Fruit fly (Drosophila melanogaster): ENCODE results near the gene CG14073.

CG14073 gene

dm6 chr3L:18813963-18814647 is 6.4 kb downstream of the CG14073 start:
- TF ChIP-seq CG32264 (GFP tag; optimal IDR thresholded peaks at IDR 0.05): peak; percentile 44
- peak; percentile 48 for TF ChIP-seq Rel (GFP tag; optimal IDR thresholded peaks at IDR 0.05)
- peak; percentile 72 for TF ChIP-seq Rel (tag; optimal IDR thresholded peaks at IDR 0.05)
- TF ChIP-seq Dif (GFP tag; optimal IDR thresholded peaks at IDR 0.05; ENCODE audit: partially characterized antibody): no peak
- TF ChIP-seq Mio (GFP tag; optimal IDR thresholded peaks at IDR 0.05): peak; percentile 47
- peak; percentile 88 for TF ChIP-seq Jra (GFP tag; optimal IDR thresholded peaks at IDR 0.05)
- TF ChIP-seq jim (GFP tag; optimal IDR thresholded peaks at IDR 0.05): peak; percentile 98
- peak; percentile 91 for TF ChIP-seq h (GFP tag; optimal IDR thresholded peaks at IDR 0.05)
- no peak for TF ChIP-seq Myc (optimal IDR thresholded peaks at IDR 0.05)
- no peak for TF ChIP-seq GATAd (GFP tag; optimal IDR thresholded peaks at IDR 0.05)
- TF ChIP-seq woc (GFP tag; optimal IDR thresholded peaks at IDR 0.05): no peak
- peak; percentile 90 for TF ChIP-seq Hr83 (GFP tag; optimal IDR thresholded peaks at IDR 0.05; ENCODE audit: poor library complexity, severe bottlenecking)
- peak; percentile 86 for TF ChIP-seq Hnf4 (GFP tag; optimal IDR thresholded peaks at IDR 0.05)
- TF ChIP-seq dsf (GFP tag; optimal IDR thresholded peaks at IDR 0.05; ENCODE audit: borderline replicate concordance): peak; percentile 40
- peak; percentile 94 for TF ChIP-seq tai (GFP tag; optimal IDR thresholded peaks at IDR 0.05)
- TF ChIP-seq fru (GFP tag; optimal IDR thresholded peaks at IDR 0.05): peak; percentile 78
- peak; percentile 40 for TF ChIP-seq sage (GFP tag; optimal IDR thresholded peaks at IDR 0.05)
- TF ChIP-seq Vsx2 (GFP tag; optimal IDR thresholded peaks at IDR 0.05; ENCODE audit: partially characterized antibody): no peak
- peak; percentile 72 for TF ChIP-seq Sp1 (GFP tag; optimal IDR thresholded peaks at IDR 0.05)
- no peak for TF ChIP-seq Dfd (GFP tag; optimal IDR thresholded peaks at IDR 0.05)
- no peak for TF ChIP-seq sv (GFP tag; optimal IDR thresholded peaks at IDR 0.05)
- peak; percentile 29 for TF ChIP-seq ey (GFP tag; optimal IDR thresholded peaks at IDR 0.05)
- no peak for TF ChIP-seq usp (GFP tag; optimal IDR thresholded peaks at IDR 0.05)
- TF ChIP-seq dmrt93B (GFP tag; optimal IDR thresholded peaks at IDR 0.05): peak; percentile 43
- peak; percentile 95 for TF ChIP-seq psq (GFP tag; optimal IDR thresholded peaks at IDR 0.05)
- peak; percentile 64 for TF ChIP-seq brk (GFP tag; optimal IDR thresholded peaks at IDR 0.05)
- TF ChIP-seq rgr (GFP tag; optimal IDR thresholded peaks at IDR 0.05): peak; percentile 82
- TF ChIP-seq Hr78 (GFP tag; optimal IDR thresholded peaks at IDR 0.05): no peak
- peak; percentile 81 for TF ChIP-seq br (GFP tag; optimal IDR thresholded peaks at IDR 0.05)
- peak; percentile 83 for TF ChIP-seq OdsH (GFP tag; optimal IDR thresholded peaks at IDR 0.05)
- peak in 1 of 2 experiments; percentile 66 for TF ChIP-seq foxo (GFP tag; optimal IDR thresholded peaks at IDR 0.05)
- peak; percentile 45 for TF ChIP-seq HLH106 (tag; optimal IDR thresholded peaks at IDR 0.05)
- peak; percentile 38 for TF ChIP-seq CG9705 (GFP tag; optimal IDR thresholded peaks at IDR 0.05)

dm6 chr3L:18812141-18812736 is 8.2 kb downstream of the CG14073 start:
- TF ChIP-seq br (GFP tag; optimal IDR thresholded peaks at IDR 0.05): no peak
- peak; percentile 20 for TF ChIP-seq Sp1 (GFP tag; optimal IDR thresholded peaks at IDR 0.05)
- peak; percentile 45 for TF ChIP-seq brk (GFP tag; optimal IDR thresholded peaks at IDR 0.05)
- no peak for TF ChIP-seq woc (GFP tag; optimal IDR thresholded peaks at IDR 0.05)
- TF ChIP-seq psq (GFP tag; optimal IDR thresholded peaks at IDR 0.05): peak; percentile 62
- TF ChIP-seq foxo (GFP tag; optimal IDR thresholded peaks at IDR 0.05): peak in 1 of 2 experiments; percentile 17
- TF ChIP-seq rgr (GFP tag; optimal IDR thresholded peaks at IDR 0.05): peak; percentile 15
- no peak for TF ChIP-seq Hnf4 (GFP tag; optimal IDR thresholded peaks at IDR 0.05)
- peak; percentile 4 for TF ChIP-seq OdsH (GFP tag; optimal IDR thresholded peaks at IDR 0.05)
- no peak for TF ChIP-seq Rel (GFP tag; optimal IDR thresholded peaks at IDR 0.05)
- TF ChIP-seq Rel (tag; optimal IDR thresholded peaks at IDR 0.05): peak; percentile 78
- TF ChIP-seq Mio (GFP tag; optimal IDR thresholded peaks at IDR 0.05): no peak

dm6 chr3L:18810469-18810868 is 10.0 kb downstream of the CG14073 start:
- TF ChIP-seq h (GFP tag; optimal IDR thresholded peaks at IDR 0.05) (no peak), Hr83 (GFP tag; optimal IDR thresholded peaks at IDR 0.05; ENCODE audit: poor library complexity, severe bottlenecking) (no peak), foxo (GFP tag; optimal IDR thresholded peaks at IDR 0.05) (no peak), Abd-B (GFP tag; optimal IDR thresholded peaks at IDR 0.05) (no peak), Rel (GFP tag; optimal IDR thresholded peaks at IDR 0.05) (no peak), Rel (tag; optimal IDR thresholded peaks at IDR 0.05) (no peak), sv (GFP tag; optimal IDR thresholded peaks at IDR 0.05) (no peak), CrebA (GFP tag; optimal IDR thresholded peaks at IDR 0.05; ENCODE audit: borderline replicate concordance) (no peak)
